Worm (Caenorhabditis elegans): Measurements from ENCODE around the gene sru-6.

DNA sequence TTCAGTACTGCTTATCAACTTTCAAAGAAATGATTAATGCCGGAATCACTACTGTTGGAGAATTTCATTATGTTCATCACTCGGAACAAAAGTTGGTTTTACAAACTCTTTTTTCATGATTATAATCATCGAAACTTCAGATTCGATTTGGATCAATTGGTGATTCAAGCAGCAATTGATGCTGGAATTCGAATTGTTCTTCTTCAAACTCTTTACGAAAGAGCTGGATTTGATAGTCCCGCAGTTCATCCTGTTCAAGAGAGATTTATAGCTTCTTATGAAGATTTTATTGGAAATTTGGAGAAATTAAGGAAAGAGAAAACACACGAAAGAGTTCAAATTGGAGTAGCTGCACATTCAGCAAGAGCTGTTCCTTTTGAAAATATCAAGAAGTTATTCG is 38.6 kb upstream of the sru-6 start:
- TF ChIP-seq flt-1 (GFP tag; IDR thresholded peaks at IDR 0.05) (no peak), tab-1 (GFP tag; IDR thresholded peaks at IDR 0.05) (no peak), cog-1 (tag; optimal IDR thresholded peaks at IDR 0.05) (no peak), T22C8.4 (GFP tag; IDR thresholded peaks at IDR 0.05) (no peak), ref-1 (GFP tag; conservative IDR thresholded peaks at IDR 0.05) (no peak), ztf-29 (GFP tag; IDR thresholded peaks at IDR 0.05) (no peak), med-1 (GFP tag; optimal IDR thresholded peaks at IDR 0.05; ENCODE audit: insufficient read depth) (no peak), ztf-23 (GFP tag; IDR thresholded peaks at IDR 0.05) (no peak)

Measured in whole organism, midembryonic.